Fruit fly (Drosophila melanogaster): ENCODE results near the gene Tango14.
A peak's percentile ranks its signal among the peaks of the same experiment; 100 is the strongest.

The Tango14 gene

dm6 chr2L:1123078-1123818 lies 35.2 kb upstream of the Tango14 start (continued):
- no peak for TF ChIP-seq da (GFP tag; optimal IDR thresholded peaks at IDR 0.05)
- no peak for TF ChIP-seq kay (GFP tag; optimal IDR thresholded peaks at IDR 0.05)
- TF ChIP-seq CG12942 (GFP tag; optimal IDR thresholded peaks at IDR 0.05), result peak; percentile 1
- TF ChIP-seq onecut (GFP tag; IDR thresholded peaks at IDR 0.05), result no peak
- TF ChIP-seq Chrac-16 (GFP tag; optimal IDR thresholded peaks at IDR 0.05), result no peak
- no peak for TF ChIP-seq h (optimal IDR thresholded peaks at IDR 0.05)
- TF ChIP-seq BtbVII (GFP tag; optimal IDR thresholded peaks at IDR 0.05), result peak; percentile 33
- TF ChIP-seq chm (GFP tag; IDR thresholded peaks at IDR 0.05), result no peak; the same call in 1 of the 2 replicates
- TF ChIP-seq Vsx1 (GFP tag; optimal IDR thresholded peaks at IDR 0.05), result peak; percentile 45
- no peak for TF ChIP-seq ERR (GFP tag; optimal IDR thresholded peaks at IDR 0.05)
- no peak for TF ChIP-seq dysf (GFP tag; IDR thresholded peaks at IDR 0.05)
- no peak for TF ChIP-seq sima (GFP tag; optimal IDR thresholded peaks at IDR 0.05)
- TF ChIP-seq gro (GFP tag; optimal IDR thresholded peaks at IDR 0.05), result no peak
- TF ChIP-seq lmd (GFP tag; IDR thresholded peaks at IDR 0.05), result no peak
- no peak for TF ChIP-seq CG17912 (GFP tag; optimal IDR thresholded peaks at IDR 0.05)
- peak; percentile 22 for TF ChIP-seq phol (tag; optimal IDR thresholded peaks at IDR 0.05)
- no peak for TF ChIP-seq CG12659 (GFP tag; optimal IDR thresholded peaks at IDR 0.05)
- peak; percentile 18 for TF ChIP-seq CG13123 (GFP tag; optimal IDR thresholded peaks at IDR 0.05)
- peak; percentile 28 for TF ChIP-seq CG11723 (GFP tag; optimal IDR thresholded peaks at IDR 0.05)
- TF ChIP-seq sna (GFP tag; IDR thresholded peaks at IDR 0.05; ENCODE audit: partially characterized antibody), result no peak
- no peak for TF ChIP-seq sc (optimal IDR thresholded peaks at IDR 0.05)
- TF ChIP-seq sc (GFP tag; optimal IDR thresholded peaks at IDR 0.05), result peak; percentile 64
- TF ChIP-seq Lim3 (GFP tag; IDR thresholded peaks at IDR 0.05), result no peak
- no peak for TF ChIP-seq Gsc (GFP tag; IDR thresholded peaks at IDR 0.05)
- no peak for TF ChIP-seq bowl (GFP tag; IDR thresholded peaks at IDR 0.05)
- TF ChIP-seq disco-r (GFP tag; optimal IDR thresholded peaks at IDR 0.05), result no peak
- no peak for TF ChIP-seq pan (optimal IDR thresholded peaks at IDR 0.05)
- TF ChIP-seq pan (GFP tag; optimal IDR thresholded peaks at IDR 0.05 in 1 of 2, IDR thresholded peaks at IDR 0.05 in 1 of 2), result no peak
- TF ChIP-seq CG17829 (tag; optimal IDR thresholded peaks at IDR 0.05), result peak; percentile 14
- peak; percentile 75 for TF ChIP-seq Asciz (GFP tag; optimal IDR thresholded peaks at IDR 0.05)
- no peak for TF ChIP-seq slp2 (GFP tag; optimal IDR thresholded peaks at IDR 0.05)
- no peak for TF ChIP-seq CG34376 (GFP tag; optimal IDR thresholded peaks at IDR 0.05)
- TF ChIP-seq CG31224 (GFP tag; IDR thresholded peaks at IDR 0.05), result no peak
- peak; percentile 66 for TF ChIP-seq MTF-1 (GFP tag; optimal IDR thresholded peaks at IDR 0.05; ENCODE audit: borderline replicate concordance)
- no peak for TF ChIP-seq CG7786 (GFP tag; optimal IDR thresholded peaks at IDR 0.05)
- TF ChIP-seq Dref (GFP tag; IDR thresholded peaks at IDR 0.05), result no peak
- peak; percentile 20 for TF ChIP-seq CG12391 (tag; optimal IDR thresholded peaks at IDR 0.05)
- peak; percentile 34 for TF ChIP-seq CG13894 (tag; optimal IDR thresholded peaks at IDR 0.05)
- TF ChIP-seq Hmr (GFP tag; optimal IDR thresholded peaks at IDR 0.05), result no peak
- no peak for TF ChIP-seq tna (GFP tag; IDR thresholded peaks at IDR 0.05; ENCODE audit: partially characterized antibody)
- no peak for TF ChIP-seq GATAe (GFP tag; conservative IDR thresholded peaks at IDR 0.05)
- no peak for TF ChIP-seq CG9876 (GFP tag; optimal IDR thresholded peaks at IDR 0.05)
- TF ChIP-seq CG17186 (GFP tag; optimal IDR thresholded peaks at IDR 0.05), result peak; percentile 7
- TF ChIP-seq CG5245 (GFP tag; optimal IDR thresholded peaks at IDR 0.05), result peak; percentile 21
- peak; percentile 69 for TF ChIP-seq CG15601 (tag; optimal IDR thresholded peaks at IDR 0.05)
- TF ChIP-seq CG14050 (GFP tag; IDR thresholded peaks at IDR 0.05), result no peak
- TF ChIP-seq CG1647 (GFP tag; optimal IDR thresholded peaks at IDR 0.05), result no peak
- peak; percentile 61 for TF ChIP-seq D19A (tag; optimal IDR thresholded peaks at IDR 0.05)
- no peak for TF ChIP-seq Taf1 (GFP tag; IDR thresholded peaks at IDR 0.05)
- TF ChIP-seq Sox102F (GFP tag; optimal IDR thresholded peaks at IDR 0.05), result peak; percentile 70
- TF ChIP-seq CG9727 (GFP tag; optimal IDR thresholded peaks at IDR 0.05), result peak; percentile 74
